Worm (Caenorhabditis elegans) whole organism, late embryonic: ENCODE measurements around the gene F56H11.2.

Experiments used
- C08G9.2 ChIP-seq: sonication (generic microtip); optimal IDR thresholded peaks from 2 replicates; lab custom pipeline; 2016; ENCODE audit warnings: mild to moderate bottlenecking, missing genetic modification characterization, moderate library complexity, missing compliant biosample characterization
- C38D4.7 ChIP-seq: fragments of 200-800 bp; sonication (Bioruptor generic); optimal IDR thresholded peaks from 2 replicates; lab custom pipeline; 2018; ENCODE audit warnings: mild to moderate bottlenecking, missing genetic modification characterization, moderate library complexity, missing compliant biosample characterization
- F13H6.1 ChIP-seq: sonication (generic microtip); optimal IDR thresholded peaks from 2 replicates; lab custom pipeline; 2016; ENCODE audit warnings: missing genetic modification characterization, missing compliant biosample characterization
- K09A11.1 ChIP-seq: sonication (generic microtip); optimal IDR thresholded peaks from 2 replicates; lab custom pipeline; 2017; ENCODE audit warnings: antibody characterized with exemption, mild to moderate bottlenecking, missing genetic modification characterization, missing compliant biosample characterization; ENCODE audit not compliant: insufficient read depth
- Y22D7AL.16 ChIP-seq: sonication (generic microtip); optimal IDR thresholded peaks from 2 replicates; lab custom pipeline; 2016; ENCODE audit warnings: missing genetic modification characterization, missing compliant biosample characterization
- ahr-1 ChIP-seq: sonication (generic microtip); optimal IDR thresholded peaks from 2 replicates; lab custom pipeline; 2016; ENCODE audit warnings: missing genetic modification characterization, missing compliant biosample characterization
- ceh-14 ChIP-seq: sonication (generic microtip); optimal IDR thresholded peaks from 2 replicates; lab custom pipeline; 2016; ENCODE audit warnings: missing genotype, missing genetic modification characterization, missing compliant biosample characterization
- ceh-18 ChIP-seq: sonication (generic microtip); optimal IDR thresholded peaks from 2 replicates; lab custom pipeline; 2016; ENCODE audit warnings: missing genetic modification characterization, missing compliant biosample characterization
- ceh-2 ChIP-seq: sonication (generic microtip); optimal IDR thresholded peaks from 2 replicates; lab custom pipeline; 2016; ENCODE audit warnings: missing genotype, missing genetic modification characterization, missing compliant biosample characterization
- ceh-22 ChIP-seq: sonication (generic microtip); optimal IDR thresholded peaks from 2 replicates; lab custom pipeline; 2017; ENCODE audit warnings: missing biosample characterization, missing genetic modification characterization
- ceh-45 ChIP-seq: fragments of 200-800 bp; sonication (Bioruptor generic); IDR thresholded peaks from 2 replicates; pipeline ENCODE4 v1.3.6; 2022; ENCODE audit warnings: missing genetic modification reagents, missing genetic modification characterization, missing compliant biosample characterization
- ceh-6 ChIP-seq: fragments of 200-800 bp; sonication (Bioruptor generic); optimal IDR thresholded peaks from 2 replicates; lab custom pipeline; 2018; ENCODE audit warnings: mild to moderate bottlenecking, missing genetic modification characterization, missing compliant biosample characterization
- ceh-9 ChIP-seq: sonication (generic microtip); optimal IDR thresholded peaks from 2 replicates; lab custom pipeline; 2016; ENCODE audit warnings: mild to moderate bottlenecking, missing genetic modification characterization, inconsistent platforms, missing compliant biosample characterization
- che-1 ChIP-seq: sonication (generic microtip); optimal IDR thresholded peaks from 2 replicates; lab custom pipeline; 2016; ENCODE audit warnings: mild to moderate bottlenecking, missing genetic modification characterization, missing compliant biosample characterization
- dve-1 ChIP-seq: sonication (generic microtip); optimal IDR thresholded peaks from 2 replicates; lab custom pipeline; 2017; ENCODE audit warnings: antibody characterized with exemption, mild to moderate bottlenecking, missing genetic modification characterization, missing compliant biosample characterization
- fkh-10 ChIP-seq: fragments of 150-350 bp; optimal IDR thresholded peaks from 2 replicates; lab custom pipeline; 2014; ENCODE audit warnings: missing biosample characterization, missing genetic modification reagents, missing genetic modification characterization
- fkh-6 ChIP-seq: sonication (generic microtip); optimal IDR thresholded peaks from 2 replicates; lab custom pipeline; 2016; ENCODE audit warnings: missing genetic modification characterization, missing compliant biosample characterization
- hlh-30 ChIP-seq: sonication (generic microtip); optimal IDR thresholded peaks from 2 replicates; lab custom pipeline; 2017; ENCODE audit warnings: antibody characterized with exemption, missing genetic modification characterization, missing compliant biosample characterization; ENCODE audit not compliant: insufficient read depth
- hlh-6 ChIP-seq: sonication (generic microtip); optimal IDR thresholded peaks from 2 replicates; lab custom pipeline; 2016; ENCODE audit warnings: missing genotype, missing genetic modification characterization, missing compliant biosample characterization
- hlh-8 ChIP-seq: sonication (generic microtip); optimal IDR thresholded peaks from 2 replicates; lab custom pipeline; 2016; ENCODE audit warnings: missing genotype, missing genetic modification characterization, missing compliant biosample characterization
- lim-6 ChIP-seq: sonication (generic microtip); optimal IDR thresholded peaks from 2 replicates; lab custom pipeline; 2016; ENCODE audit warnings: missing genetic modification characterization, missing compliant biosample characterization
- lin-11 ChIP-seq: fragments of 200-800 bp; sonication (Bioruptor generic); optimal IDR thresholded peaks from 2 replicates; lab custom pipeline; 2018; ENCODE audit warnings: mild to moderate bottlenecking, missing genetic modification characterization, missing compliant biosample characterization
- madf-2 ChIP-seq: sonication (generic microtip); optimal IDR thresholded peaks from 2 replicates; lab custom pipeline; 2017; ENCODE audit warnings: missing genetic modification characterization, missing compliant biosample characterization
- mec-3 ChIP-seq: sonication (generic microtip); optimal IDR thresholded peaks from 2 replicates; lab custom pipeline; 2016; ENCODE audit warnings: borderline replicate concordance, missing genetic modification characterization, missing compliant biosample characterization
- nfya-1 ChIP-seq: sonication (generic microtip); optimal IDR thresholded peaks from 2 replicates; lab custom pipeline; 2017; ENCODE audit warnings: missing genetic modification characterization, mild to moderate bottlenecking, missing compliant biosample characterization, antibody characterized with exemption, moderate library complexity
- nhr-11 ChIP-seq: fragments of 150-350 bp; optimal IDR thresholded peaks from 2 replicates; lab custom pipeline; 2014; ENCODE audit warnings: missing biosample characterization, missing genetic modification characterization
- odd-2 ChIP-seq: sonication (generic microtip); optimal IDR thresholded peaks from 2 replicates; lab custom pipeline; 2017; ENCODE audit warnings: antibody characterized with exemption, mild to moderate bottlenecking, missing genetic modification characterization, missing compliant biosample characterization
- pat-9 ChIP-seq: fragments of 200-800 bp; sonication (Bioruptor generic); optimal IDR thresholded peaks from 2 replicates; lab custom pipeline; 2018; ENCODE audit warnings: mild to moderate bottlenecking, missing genetic modification characterization, moderate library complexity, missing compliant biosample characterization
- pax-1 ChIP-seq: fragments of 150-350 bp; optimal IDR thresholded peaks from 2 replicates; lab custom pipeline; 2014; ENCODE audit warnings: missing biosample characterization, missing genetic modification characterization
- pha-2 ChIP-seq: sonication (generic microtip); optimal IDR thresholded peaks from 2 replicates; lab custom pipeline; 2017; ENCODE audit warnings: mild to moderate bottlenecking, missing genetic modification characterization, missing compliant biosample characterization
- pros-1 ChIP-seq: fragments of 150-350 bp; optimal IDR thresholded peaks from 2 replicates; lab custom pipeline; 2014; ENCODE audit warnings: missing biosample characterization, missing genetic modification reagents, missing genetic modification characterization
- sox-2 ChIP-seq: fragments of 200-800 bp; sonication (Bioruptor generic); IDR thresholded peaks from 2 replicates; pipeline ENCODE4 v1.3.6; 2022; ENCODE audit warnings: missing genetic modification reagents, missing genetic modification characterization, missing compliant biosample characterization
- sox-4 ChIP-seq: sonication (generic microtip); optimal IDR thresholded peaks from 2 replicates; lab custom pipeline; 2017; ENCODE audit warnings: mild to moderate bottlenecking, missing genetic modification characterization, inconsistent platforms, missing compliant biosample characterization
- syd-9 ChIP-seq: sonication (generic microtip); optimal IDR thresholded peaks from 2 replicates; lab custom pipeline; 2016; ENCODE audit warnings: mild to moderate bottlenecking, missing genetic modification characterization, moderate library complexity, missing compliant biosample characterization
- tbx-2 ChIP-seq: sonication (generic microtip); optimal IDR thresholded peaks from 2 replicates; lab custom pipeline; 2016; ENCODE audit warnings: missing genetic modification characterization, missing compliant biosample characterization
- ttx-3 ChIP-seq: sonication (generic microtip); optimal IDR thresholded peaks from 2 replicates; lab custom pipeline; 2016; ENCODE audit warnings: missing genetic modification reagents, missing genetic modification characterization, missing compliant biosample characterization
- unc-86 ChIP-seq: sonication (generic microtip); optimal IDR thresholded peaks from 2 replicates; lab custom pipeline; 2016; ENCODE audit warnings: missing genetic modification characterization, missing compliant biosample characterization
- ztf-16 ChIP-seq: sonication (generic microtip); optimal IDR thresholded peaks from 2 replicates; lab custom pipeline; 2017; ENCODE audit warnings: missing genetic modification characterization, missing compliant biosample characterization

The F56H11.2 gene

ce11 chrIV:9488315-9488714 lies 44.7 kb downstream of the F56H11.2 start, which contains the start of gene sru-1:
Gene sru-1 (plus strand): TSS chrIV:9488615.
- TF ChIP-seq lim-6 (tag; lab: Kevin White, UChicago), result no peak
- no peak for TF ChIP-seq fkh-6 (tag; lab: Kevin White, UChicago)
- no peak for TF ChIP-seq nfya-1 (tag; lab: Kevin White, UChicago)
- TF ChIP-seq ceh-22 (tag; lab: Kevin White, UChicago), result no peak
- TF ChIP-seq fkh-10 (GFP tag; lab: Kevin White, UChicago), result no peak
- no peak for TF ChIP-seq dve-1
- no peak for TF ChIP-seq hlh-8
- no peak for TF ChIP-seq che-1 (tag; lab: Kevin White, UChicago)
- no peak for TF ChIP-seq madf-2 (tag; lab: Kevin White, UChicago)
- no peak for TF ChIP-seq mec-3
- no peak for TF ChIP-seq ceh-45 (GFP tag; lab: Robert Waterston, UW)
- TF ChIP-seq ceh-2 (tag; lab: Kevin White, UChicago), result no peak
- TF ChIP-seq pax-1, result no peak
- TF ChIP-seq F13H6.1 (tag; lab: Kevin White, UChicago), result no peak
- TF ChIP-seq, all 69 proteins: peak for 0

ce11 chrIV:9486779-9487178 lies 46.2 kb downstream of the F56H11.2 start:
- TF ChIP-seq ceh-9, result no peak
- TF ChIP-seq ahr-1 (tag; lab: Kevin White, UChicago), result no peak
- no peak for TF ChIP-seq ceh-14 (tag; lab: Kevin White, UChicago)
- no peak for TF ChIP-seq pax-1
- no peak for TF ChIP-seq C08G9.2 (tag; lab: Kevin White, UChicago)
- no peak for TF ChIP-seq pha-2 (tag; lab: Kevin White, UChicago)
- TF ChIP-seq syd-9 (tag; lab: Kevin White, UChicago), result no peak
- no peak for TF ChIP-seq tbx-2 (tag; lab: Kevin White, UChicago)
- no peak for TF ChIP-seq Y22D7AL.16
- no peak for TF ChIP-seq C38D4.7 (GFP tag; lab: Kevin White, UChicago)
- no peak for TF ChIP-seq ceh-6
- no peak for TF ChIP-seq odd-2
- no peak for TF ChIP-seq ceh-18 (tag; lab: Kevin White, UChicago)

- TF ChIP-seq ztf-16 (tag; lab: Kevin White, UChicago) (no peak), K09A11.1 (tag; lab: Kevin White, UChicago) (no peak), ttx-3 (tag; lab: Kevin White, UChicago) (no peak), hlh-30 (no peak), sox-4 (tag; lab: Kevin White, UChicago) (no peak), pat-9 (tag; lab: Kevin White, UChicago) (no peak), fkh-6 (tag; lab: Kevin White, UChicago) (no peak), fkh-10 (GFP tag; lab: Kevin White, UChicago) (no peak), F13H6.1 (tag; lab: Kevin White, UChicago) (no peak), unc-86 (tag; lab: Kevin White, UChicago) (no peak), hlh-6 (tag; lab: Kevin White, UChicago) (no peak), mec-3 (no peak), lin-11 (tag; lab: Kevin White, UChicago) (no peak), sox-2 (no peak), nhr-11 (tag; lab: Kevin White, UChicago) (no peak)
These were observed 47.0 kb downstream of the F56H11.2 start, which contains the start of gene sru-2 for ce11 chrIV:9485972-9486371. Gene sru-2 (plus strand): TSS chrIV:9486272.

DNA sequence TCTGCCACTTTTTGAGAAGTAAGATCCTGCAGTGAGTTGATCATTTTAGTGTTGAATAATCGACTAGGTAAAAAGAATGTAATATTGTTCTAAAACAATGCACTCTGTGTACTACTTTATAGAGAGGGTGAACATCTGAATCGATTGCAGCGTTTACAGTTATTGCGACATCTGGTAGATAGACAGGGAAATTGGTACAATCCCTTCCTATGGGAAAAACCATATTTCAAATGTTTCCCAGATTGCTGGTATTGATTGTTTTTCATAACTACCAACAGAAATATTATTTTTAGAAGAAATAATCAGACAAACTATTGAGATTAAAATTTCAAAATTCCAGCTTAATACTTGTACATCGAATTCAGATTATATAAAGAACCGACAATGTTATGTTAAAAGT lies 47.9 kb downstream of the F56H11.2 start, which contains the start of gene gadr-2:
Gene gadr-2, minus strand, starts transcription at position 101 of the 400 bp plus-strand sequence.
- TF ChIP-seq F13H6.1 (tag; lab: Kevin White, UChicago) (no peak), pros-1 (tag; lab: Kevin White, UChicago) (no peak), nfya-1 (tag; lab: Kevin White, UChicago) (no peak)
